Fruit fly (Drosophila melanogaster) Kc167 (cell line): ENCODE results near the gene CG33080.

Experiments
- Myc ChIP-seq: fragments of >200 bp; optimal IDR thresholded peaks from 2 replicates; lab custom pipeline; 2017; ENCODE audit warnings: missing external identifiers
- Sin3A ChIP-seq: fragments of >200 bp; optimal IDR thresholded peaks from 2 replicates; lab custom pipeline; 2018; ENCODE audit warnings: missing external identifiers
- h ChIP-seq: fragments of >200 bp; optimal IDR thresholded peaks from 3 replicates; lab custom pipeline; 2018; ENCODE audit warnings: missing external identifiers
- insv ChIP-seq: fragments of >200 bp; optimal IDR thresholded peaks from 3 replicates; lab custom pipeline; 2018; ENCODE audit warnings: missing external identifiers
- psq ChIP-seq: fragments of >200 bp; optimal IDR thresholded peaks from 2 replicates; lab custom pipeline; 2017; ENCODE audit warnings: missing external identifiers
- ttk ChIP-seq: sonication (Bioruptor generic); optimal IDR thresholded peaks from 2 replicates; lab custom pipeline; 2017; ENCODE audit warnings: missing external identifiers

The CG33080 gene

dm6 chrX:5678178-5678470, 39.5 kb downstream of the CG33080 start:
- TF ChIP-seq Myc (lab: Kevin White, UChicago): no peak
- no peak for TF ChIP-seq psq (lab: Kevin White, UChicago)
- no peak for TF ChIP-seq Sin3A (lab: Kevin White, UChicago)
- no peak for TF ChIP-seq insv
- no peak for TF ChIP-seq h (lab: Kevin White, UChicago)
- TF ChIP-seq ttk (lab: Kevin White, UChicago): no peak

dm6 chrX:5677400-5678177, 40.0 kb downstream of the CG33080 start:
- no peak for TF ChIP-seq insv
- TF ChIP-seq ttk (lab: Kevin White, UChicago): no peak
- no peak for TF ChIP-seq psq (lab: Kevin White, UChicago)
- TF ChIP-seq Sin3A (lab: Kevin White, UChicago): no peak
- TF ChIP-seq Myc (lab: Kevin White, UChicago): no peak
- no peak for TF ChIP-seq h (lab: Kevin White, UChicago)

DNA sequence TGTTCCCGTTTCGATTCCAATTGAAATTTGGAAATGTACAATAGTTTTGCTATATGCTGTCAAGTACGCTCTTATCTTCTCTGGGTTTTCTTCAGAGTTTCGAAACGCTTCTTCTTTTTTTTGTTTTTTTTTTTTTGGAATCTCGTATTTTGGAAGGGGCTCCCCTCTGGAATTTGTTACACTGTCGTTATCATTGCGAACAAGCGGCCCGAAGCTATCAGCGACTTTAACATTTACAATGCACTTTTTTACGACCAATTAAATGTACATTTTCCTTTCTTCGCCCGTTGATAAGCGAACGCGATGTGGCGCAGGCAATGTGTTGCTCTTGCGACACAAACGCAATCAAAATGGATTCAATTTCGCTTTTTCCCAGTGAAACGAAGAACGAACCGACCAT, 40.7 kb downstream of the CG33080 start:
- no peak for TF ChIP-seq insv

- no peak for TF ChIP-seq ttk (lab: Kevin White, UChicago)
- no peak for TF ChIP-seq Myc (lab: Kevin White, UChicago)
Measured at dm6 chrX:5672243-5673051, 45.1 kb downstream of the CG33080 start, which contains the start of gene RpL35. TSS of gene RpL35 (plus strand) at chrX:5672401.

- TF ChIP-seq psq (lab: Kevin White, UChicago): no peak
- TF ChIP-seq insv: no peak
- TF ChIP-seq h (lab: Kevin White, UChicago): no peak
- no peak for TF ChIP-seq ttk (lab: Kevin White, UChicago)
- no peak for TF ChIP-seq Myc (lab: Kevin White, UChicago)
- no peak for TF ChIP-seq Sin3A (lab: Kevin White, UChicago)
Measured at dm6 chrX:5671537-5672029, 46.0 kb downstream of the CG33080 start, which contains the start of gene Rab18. TSS of gene Rab18 (minus strand) at chrX:5671812.

- TF ChIP-seq h (lab: Kevin White, UChicago): no peak
- TF ChIP-seq Sin3A (lab: Kevin White, UChicago): no peak
- no peak for TF ChIP-seq insv
- TF ChIP-seq ttk (lab: Kevin White, UChicago): no peak
- no peak for TF ChIP-seq Myc (lab: Kevin White, UChicago)
- no peak for TF ChIP-seq psq (lab: Kevin White, UChicago)
Measured at dm6 chrX:5665902-5666301, 51.7 kb downstream of the CG33080 start, which contains the start of the genes Sirt4 and CG4119. TSS of gene Sirt4 (minus strand) at chrX:5665940. TSS of gene CG4119 (plus strand) at chrX:5666052.

DNA sequence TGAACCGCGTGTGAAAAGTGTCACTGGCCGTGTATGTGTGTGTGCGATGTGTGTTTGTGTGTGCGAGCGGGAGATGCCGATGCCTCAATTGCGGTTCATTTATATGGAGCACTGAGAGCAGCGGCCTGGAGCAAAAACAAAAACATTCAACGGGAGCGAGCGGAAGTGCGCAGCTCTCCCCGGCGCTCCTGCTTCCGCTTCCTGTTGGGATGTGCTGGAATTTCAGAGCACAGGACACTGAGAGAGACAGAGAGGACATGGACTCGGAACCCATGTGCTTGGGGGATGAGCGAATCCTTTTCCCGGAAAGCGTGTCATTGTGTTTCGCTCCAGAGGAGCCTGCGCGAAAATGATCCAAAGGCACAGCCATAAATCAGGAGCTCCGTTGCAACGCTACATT, 53.4 kb downstream of the CG33080 start:
- TF ChIP-seq ttk (lab: Kevin White, UChicago): no peak
- no peak for TF ChIP-seq psq (lab: Kevin White, UChicago)
- no peak for TF ChIP-seq h (lab: Kevin White, UChicago)
- TF ChIP-seq Sin3A (lab: Kevin White, UChicago): no peak
- TF ChIP-seq Myc (lab: Kevin White, UChicago): no peak

- TF ChIP-seq Myc (lab: Kevin White, UChicago) (no peak), Sin3A (lab: Kevin White, UChicago) (no peak), h (lab: Kevin White, UChicago) (no peak), insv (no peak), psq (lab: Kevin White, UChicago) (no peak), ttk (lab: Kevin White, UChicago) (no peak)
Measured at dm6 chrX:5662761-5663160, 54.8 kb downstream of the CG33080 start, which contains the start of gene OtopLc. TSS of gene OtopLc (minus strand) at chrX:5662861.

dm6 chrX:5661971-5662370, 55.6 kb downstream of the CG33080 start:
- TF ChIP-seq ttk (lab: Kevin White, UChicago) (no peak), Myc (lab: Kevin White, UChicago) (no peak), insv (no peak), Sin3A (lab: Kevin White, UChicago) (no peak), h (lab: Kevin White, UChicago) (no peak), psq (lab: Kevin White, UChicago) (no peak)
